Worm (Caenorhabditis elegans) whole organism, L1 larva: ENCODE results near the gene F54D5.4.

Experiments used
- C16A3.4 ChIP-seq: fragments of 150-350 bp; optimal IDR thresholded peaks from 2 replicates; lab custom pipeline; 2014; ENCODE audit warnings: missing biosample characterization, missing genetic modification characterization
- C34B4.2 ChIP-seq: sonication (generic microtip); optimal IDR thresholded peaks from 2 replicates; lab custom pipeline; 2017; ENCODE audit warnings: mild to moderate bottlenecking, missing genetic modification characterization, missing compliant biosample characterization
- aha-1 ChIP-seq: fragments of 150-350 bp; optimal IDR thresholded peaks from 2 replicates; lab custom pipeline; 2014; ENCODE audit warnings: missing biosample characterization, missing genetic modification characterization
- aly-2 ChIP-seq: fragments of 150-350 bp; optimal IDR thresholded peaks from 2 replicates; lab custom pipeline; 2014; ENCODE audit warnings: missing biosample characterization, missing genetic modification characterization
- ceh-63 ChIP-seq: fragments of 200-800 bp; sonication (Bioruptor generic); optimal IDR thresholded peaks from 2 replicates; lab custom pipeline; 2018; ENCODE audit warnings: mild to moderate bottlenecking, missing genetic modification characterization, missing compliant biosample characterization
- ceh-88 ChIP-seq: fragments of 200-800 bp; sonication (Bioruptor generic); IDR thresholded peaks from 2 replicates; pipeline ENCODE4 v1.3.6; 2022; ENCODE audit warnings: missing genetic modification characterization, missing compliant biosample characterization
- dsc-1 ChIP-seq: sonication (generic microtip); optimal IDR thresholded peaks from 2 replicates; lab custom pipeline; 2016; ENCODE audit warnings: mild to moderate bottlenecking, missing genetic modification characterization, missing compliant biosample characterization
- egl-13 ChIP-seq: sonication (generic microtip); optimal IDR thresholded peaks from 2 replicates; lab custom pipeline; 2016; ENCODE audit warnings: missing genotype, missing genetic modification reagents, missing genetic modification characterization, missing compliant biosample characterization
- elt-2 ChIP-seq: sonication (generic microtip); optimal IDR thresholded peaks from 2 replicates; lab custom pipeline; 2016; ENCODE audit warnings: missing genetic modification characterization, mild to moderate bottlenecking, inconsistent platforms, missing compliant biosample characterization, missing genetic modification reagents
- elt-3 ChIP-seq, 6 experiments: fragments of 150-350 bp in 1 of 6; sonication (generic microtip); optimal IDR thresholded peaks; 2 replicates each; lab custom pipeline; 2017 to 2018; ENCODE audit warnings: missing biosample characterization in 6 of 6, missing genetic modification characterization in 6 of 6, inconsistent platforms in 1 of 6
- fos-1 ChIP-seq: fragments of 150-350 bp; optimal IDR thresholded peaks from 2 replicates; lab custom pipeline; 2014; ENCODE audit warnings: missing biosample characterization, missing genetic modification characterization
- hlh-17 ChIP-seq: fragments of 200-800 bp; sonication (Bioruptor generic); optimal IDR thresholded peaks from 2 replicates; lab custom pipeline; 2018; ENCODE audit warnings: missing genetic modification characterization, mild to moderate bottlenecking, missing compliant biosample characterization, moderate library complexity, borderline replicate concordance
- hlh-4 ChIP-seq: sonication (generic microtip); optimal IDR thresholded peaks from 2 replicates; lab custom pipeline; 2016; ENCODE audit warnings: mild to moderate bottlenecking, missing genetic modification characterization, missing compliant biosample characterization
- hpl-2 ChIP-seq: fragments of 150-350 bp; optimal IDR thresholded peaks from 2 replicates; lab custom pipeline; 2014; ENCODE audit warnings: missing biosample characterization, missing genetic modification reagents, missing genetic modification characterization
- jun-1 ChIP-seq: fragments of 150-350 bp; optimal IDR thresholded peaks from 2 replicates; lab custom pipeline; 2014; ENCODE audit warnings: missing biosample characterization, missing genetic modification reagents, missing genetic modification characterization
- lin-15B ChIP-seq: fragments of 150-350 bp; sonication (generic microtip); optimal IDR thresholded peaks from 3 replicates; lab custom pipeline; 2014; ENCODE audit warnings: missing biosample characterization, missing genetic modification characterization
- lin-39 ChIP-seq: fragments of 150-350 bp; optimal IDR thresholded peaks from 2 replicates; lab custom pipeline; 2014; ENCODE audit warnings: missing biosample characterization, missing genetic modification reagents, missing genetic modification characterization
- lir-3 ChIP-seq: sonication (generic microtip); optimal IDR thresholded peaks from 2 replicates; lab custom pipeline; 2016; ENCODE audit warnings: mild to moderate bottlenecking, missing genetic modification characterization, moderate library complexity, missing compliant biosample characterization; ENCODE audit not compliant: poor library complexity
- lsy-2 ChIP-seq, 2 experiments: fragments of 150-350 bp; optimal IDR thresholded peaks; 2 replicates each; lab custom pipeline; 2014; ENCODE audit warnings: missing biosample characterization in 2 of 2, missing genetic modification characterization in 2 of 2
- mdl-1 ChIP-seq, 2 experiments: fragments of 150-350 bp; optimal IDR thresholded peaks; 2 replicates each; lab custom pipeline; 2014 to 2017; ENCODE audit warnings: missing biosample characterization in 2 of 2, missing genetic modification characterization in 2 of 2, inconsistent platforms in 1 of 2
- mef-2 ChIP-seq: fragments of 150-350 bp; optimal IDR thresholded peaks from 2 replicates; lab custom pipeline; 2014; ENCODE audit warnings: missing biosample characterization, missing genetic modification characterization
- nhr-11 ChIP-seq: fragments of 150-350 bp; optimal IDR thresholded peaks from 2 replicates; lab custom pipeline; 2014; ENCODE audit warnings: missing biosample characterization, missing genetic modification characterization
- nhr-28 ChIP-seq: fragments of 150-350 bp; optimal IDR thresholded peaks from 2 replicates; lab custom pipeline; 2014; ENCODE audit warnings: missing biosample characterization, missing genetic modification characterization
- nhr-47 ChIP-seq: sonication (generic microtip); optimal IDR thresholded peaks from 2 replicates; lab custom pipeline; 2016; ENCODE audit warnings: mild to moderate bottlenecking, missing genetic modification characterization, moderate library complexity, missing compliant biosample characterization
- nhr-71 ChIP-seq: sonication (generic microtip); optimal IDR thresholded peaks from 2 replicates; lab custom pipeline; 2016; ENCODE audit warnings: mild to moderate bottlenecking, missing genetic modification characterization, moderate library complexity, missing compliant biosample characterization
- nhr-76 ChIP-seq: sonication (generic microtip); optimal IDR thresholded peaks from 2 replicates; lab custom pipeline; 2017; ENCODE audit warnings: missing biosample characterization, missing genetic modification characterization
- nhr-77 ChIP-seq: fragments of 150-350 bp; optimal IDR thresholded peaks from 2 replicates; lab custom pipeline; 2014; ENCODE audit warnings: missing biosample characterization, missing genetic modification characterization
- nhr-90 ChIP-seq: sonication (generic microtip); optimal IDR thresholded peaks from 2 replicates; lab custom pipeline; 2016; ENCODE audit warnings: mild to moderate bottlenecking, missing genetic modification characterization, missing compliant biosample characterization; ENCODE audit not compliant: poor library complexity
- pag-3 ChIP-seq: sonication (generic microtip); optimal IDR thresholded peaks from 2 replicates; lab custom pipeline; 2017; ENCODE audit warnings: missing genetic modification characterization, mild to moderate bottlenecking, missing compliant biosample characterization, antibody characterized with exemption, borderline replicate concordance; ENCODE audit not compliant: insufficient read depth
- pqm-1 ChIP-seq: sonication (generic microtip); optimal IDR thresholded peaks from 3 replicates; lab custom pipeline; 2017; ENCODE audit warnings: missing biosample characterization, missing genetic modification characterization
- skn-1 ChIP-seq: fragments of 150-350 bp; optimal IDR thresholded peaks from 2 replicates; lab custom pipeline; 2014; ENCODE audit warnings: missing biosample characterization, missing genetic modification characterization
- sox-4 ChIP-seq: sonication (generic microtip); optimal IDR thresholded peaks from 2 replicates; lab custom pipeline; 2016; ENCODE audit warnings: missing genetic modification characterization, missing compliant biosample characterization
- sup-37 ChIP-seq: fragments of 200-800 bp; sonication (Bioruptor generic); optimal IDR thresholded peaks from 2 replicates; lab custom pipeline; 2018; ENCODE audit warnings: mild to moderate bottlenecking, missing genetic modification characterization, missing compliant biosample characterization
- tbx-2 ChIP-seq: sonication (generic microtip); optimal IDR thresholded peaks from 2 replicates; lab custom pipeline; 2016; ENCODE audit warnings: missing genetic modification characterization, missing compliant biosample characterization
- tlp-1 ChIP-seq: fragments of 150-350 bp; optimal IDR thresholded peaks from 2 replicates; lab custom pipeline; 2014; ENCODE audit warnings: missing biosample characterization, missing genetic modification characterization
- unc-98 ChIP-seq: fragments of 200-800 bp; sonication (Bioruptor generic); IDR thresholded peaks from 2 replicates; pipeline ENCODE4 v1.3.6; 2022; ENCODE audit warnings: missing genetic modification characterization, missing compliant biosample characterization
- zag-1 ChIP-seq: fragments of 150-350 bp; optimal IDR thresholded peaks from 2 replicates; lab custom pipeline; 2014; ENCODE audit warnings: missing biosample characterization, missing genetic modification characterization
- ztf-4 ChIP-seq: fragments of 150-350 bp; optimal IDR thresholded peaks from 2 replicates; lab custom pipeline; 2014; ENCODE audit warnings: missing biosample characterization, missing genetic modification characterization

F54D5.4 gene

DNA sequence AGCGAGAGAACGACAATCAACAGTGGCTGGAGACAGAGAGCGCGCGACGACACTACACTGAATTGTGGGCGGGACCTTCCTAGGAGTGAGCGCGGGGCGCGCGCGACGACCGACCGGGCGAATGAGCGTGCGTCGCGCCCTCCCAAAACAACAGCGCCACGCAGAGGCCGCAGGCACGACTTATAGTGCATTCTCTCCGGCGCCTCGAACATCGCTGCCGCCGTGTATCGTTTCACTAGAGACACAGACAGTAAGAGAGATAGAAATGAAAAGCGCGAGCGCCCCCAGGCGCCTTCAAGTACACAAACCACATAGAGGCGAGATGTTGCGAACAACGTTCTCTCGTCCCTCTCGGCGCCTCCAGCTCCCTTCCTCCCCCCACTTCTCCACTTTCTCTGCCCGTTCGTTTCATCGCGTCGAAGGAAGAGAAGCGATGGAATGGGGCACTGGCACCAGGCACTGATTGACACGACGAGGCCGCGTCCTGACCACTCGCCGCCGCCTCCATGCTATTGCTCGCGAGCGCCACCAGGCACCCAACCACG lies 50.3 kb downstream of the F54D5.4 start (continued):
- TF ChIP-seq pag-3 (tag; lab: Kevin White, UChicago) (no peak), nhr-11 (tag; lab: Kevin White, UChicago) (no peak), nhr-90 (tag; lab: Kevin White, UChicago) (peak; percentile 30), jun-1 (tag; lab: Kevin White, UChicago) (peak; percentile 49), dsc-1 (tag; lab: Kevin White, UChicago) (peak; percentile 16), egl-13 (tag; lab: Kevin White, UChicago) (no peak), zag-1 (no peak), ceh-63 (no peak), lin-39 (tag; lab: Kevin White, UChicago) (no peak), sup-37 (no peak), mdl-1 (tag; optimal IDR thresholded peaks at IDR 0.05; lab: Kevin White, UChicago) (peak in 1 of 2 experiments; percentile 69), lin-15B (tag; lab: Kevin White, UChicago) (peak; percentile 42), ceh-88 (GFP tag; lab: Robert Waterston, UW) (0 out of 2 replicates have a peak, but pooled peaks have one; percentile 23), unc-98 (GFP tag; lab: Robert Waterston, UW) (no peak), ztf-4 (tag; lab: Kevin White, UChicago) (no peak), aha-1 (tag; lab: Kevin White, UChicago) (no peak), hpl-2 (GFP tag; lab: Kevin White, UChicago) (no peak), C34B4.2 (tag; lab: Kevin White, UChicago) (no peak), sox-4 (no peak), fos-1 (tag; lab: Kevin White, UChicago) (no peak), pqm-1 (tag; lab: Kevin White, UChicago) (no peak), nhr-77 (tag; lab: Kevin White, UChicago) (peak; percentile 65), C16A3.4 (tag; lab: Kevin White, UChicago) (peak; percentile 49), hlh-4 (tag; lab: Kevin White, UChicago) (no peak), elt-3 (tag; optimal IDR thresholded peaks at IDR 0.05; lab: Kevin White, UChicago) (peak in 2 of 6 experiments; percentile 8 to 52), nhr-71 (tag; lab: Kevin White, UChicago) (peak; percentile 77), lsy-2 (tag; optimal IDR thresholded peaks at IDR 0.05; lab: Kevin White, UChicago) (peak; percentile 38 to 68), nhr-28 (tag; lab: Kevin White, UChicago) (no peak), mef-2 (tag; lab: Kevin White, UChicago) (no peak), aly-2 (tag; lab: Kevin White, UChicago) (no peak), nhr-76 (no peak), tbx-2 (peak; percentile 62), tlp-1 (tag; lab: Kevin White, UChicago) (no peak), lir-3 (tag; lab: Kevin White, UChicago) (no peak), elt-2 (tag; lab: Kevin White, UChicago) (no peak), nhr-47 (peak; percentile 66), hlh-17 (GFP tag; lab: Kevin White, UChicago) (no peak), skn-1 (tag; lab: Kevin White, UChicago) (peak; percentile 32)
